Fruit fly (Drosophila melanogaster) whole organism, embryonic: Measurements from ENCODE around the gene GstD11.

Source experiments
- Ada2b ChIP-seq: fragments of 200-800 bp; sonication (Bioruptor generic); IDR thresholded peaks from 2 replicates; pipeline ENCODE4 v1.3.6; 2022; ENCODE audit warnings: missing biosample characterization, missing genetic modification characterization
- CG11085 ChIP-seq: fragments of 200-800 bp; sonication (Bioruptor generic); IDR thresholded peaks from 2 replicates; pipeline ENCODE4 v1.3.6; 2022; ENCODE audit warnings: missing biosample characterization, missing genetic modification characterization
- CG12769 ChIP-seq: fragments of 200-800 bp; sonication (Bioruptor generic); optimal IDR thresholded peaks from 2 replicates; lab custom pipeline; 2019; ENCODE audit warnings: missing biosample characterization, mild to moderate bottlenecking, missing genetic modification characterization, moderate library complexity
- CG13624 ChIP-seq: fragments of 200-800 bp; sonication (Bioruptor generic); optimal IDR thresholded peaks from 2 replicates; lab custom pipeline; 2016; ENCODE audit warnings: missing biosample characterization, missing genetic modification characterization
- CG14050 ChIP-seq: fragments of 200-800 bp; sonication (Bioruptor generic); IDR thresholded peaks from 3 replicates; pipeline ENCODE4 v1.3.6; 2022; ENCODE audit warnings: missing biosample characterization, missing genetic modification characterization
- CG15269 ChIP-seq: fragments of 200-800 bp; sonication (Bioruptor generic); optimal IDR thresholded peaks from 2 replicates; lab custom pipeline; 2018; ENCODE audit warnings: missing biosample characterization, mild to moderate bottlenecking, missing genetic modification characterization, moderate library complexity
- CG1603 ChIP-seq: fragments of 200-800 bp; sonication (Bioruptor generic); optimal IDR thresholded peaks from 2 replicates; lab custom pipeline; 2019; ENCODE audit warnings: missing biosample characterization, mild to moderate bottlenecking, missing genetic modification characterization, moderate library complexity
- CG17328 ChIP-seq: fragments of 200-800 bp; sonication (Bioruptor generic); IDR thresholded peaks from 2 replicates; pipeline ENCODE4 v1.3.6; 2022; ENCODE audit warnings: missing biosample characterization, missing genetic modification characterization
- CG2199 ChIP-seq: fragments of 200-800 bp; sonication (Bioruptor generic); IDR thresholded peaks from 3 replicates; pipeline ENCODE4 v1.3.6; 2022; ENCODE audit warnings: missing biosample characterization, missing genetic modification characterization
- CG3838 ChIP-seq: fragments of 200-800 bp; sonication (Bioruptor generic); optimal IDR thresholded peaks from 3 replicates; lab custom pipeline; 2016; ENCODE audit warnings: missing biosample characterization, missing genetic modification characterization
- CG3995 ChIP-seq: fragments of 200-800 bp; sonication (Bioruptor generic); optimal IDR thresholded peaks from 3 replicates; lab custom pipeline; 2016; ENCODE audit warnings: missing biosample characterization, missing genetic modification characterization
- CG4282 ChIP-seq: fragments of 200-800 bp; sonication (Bioruptor generic); optimal IDR thresholded peaks from 2 replicates; lab custom pipeline; 2016; ENCODE audit warnings: missing biosample characterization, missing genetic modification characterization
- CG4404 ChIP-seq: fragments of 200-800 bp; sonication (Bioruptor generic); IDR thresholded peaks from 2 replicates; pipeline ENCODE4 v1.3.6; 2022; ENCODE audit warnings: missing biosample characterization, missing genetic modification characterization
- CG4707 ChIP-seq: fragments of 200-800 bp; sonication (Bioruptor generic); optimal IDR thresholded peaks from 2 replicates; lab custom pipeline; 2018; ENCODE audit warnings: missing biosample characterization, mild to moderate bottlenecking, missing genetic modification characterization, moderate library complexity
- CG4854 ChIP-seq: fragments of 200-800 bp; sonication (Bioruptor generic); optimal IDR thresholded peaks from 2 replicates; lab custom pipeline; 2016; ENCODE audit warnings: missing biosample characterization, missing genetic modification characterization, inconsistent platforms
- CG6683 ChIP-seq: fragments of 200-800 bp; sonication (Bioruptor generic); optimal IDR thresholded peaks from 2 replicates; lab custom pipeline; 2017; ENCODE audit warnings: missing biosample characterization, mild to moderate bottlenecking, missing genetic modification characterization, missing genetic modification reagents
- CG7271 ChIP-seq: fragments of 200-800 bp; sonication (Bioruptor generic); optimal IDR thresholded peaks from 2 replicates; lab custom pipeline; 2018; ENCODE audit warnings: missing biosample characterization, mild to moderate bottlenecking, missing genetic modification characterization, moderate library complexity
- CG7357 ChIP-seq: fragments of 200-800 bp; sonication (Bioruptor generic); IDR thresholded peaks from 3 replicates; pipeline ENCODE4 v1.3.6; 2022; ENCODE audit warnings: missing biosample characterization, missing genetic modification characterization
- CG7745 ChIP-seq: fragments of 200-800 bp; sonication (Bioruptor generic); optimal IDR thresholded peaks from 2 replicates; lab custom pipeline; 2018; ENCODE audit warnings: missing biosample characterization, mild to moderate bottlenecking, missing genetic modification characterization, moderate library complexity
- CG7786 ChIP-seq: fragments of 200-800 bp; sonication (Bioruptor generic); optimal IDR thresholded peaks from 2 replicates; lab custom pipeline; 2016; ENCODE audit warnings: missing biosample characterization, missing genetic modification characterization
- CG8944 ChIP-seq: fragments of 200-800 bp; sonication (Bioruptor generic); optimal IDR thresholded peaks from 3 replicates; lab custom pipeline; 2016; ENCODE audit warnings: missing biosample characterization, missing genetic modification characterization
- Camta ChIP-seq: fragments of 200-800 bp; sonication (Bioruptor generic); optimal IDR thresholded peaks from 2 replicates; lab custom pipeline; 2016; ENCODE audit warnings: missing biosample characterization, missing genetic modification characterization
- Dip2 ChIP-seq: fragments of 200-800 bp; sonication (Bioruptor generic); IDR thresholded peaks from 2 replicates; pipeline ENCODE4 v1.3.6; 2022; ENCODE audit warnings: missing biosample characterization, missing genetic modification characterization
- ERR ChIP-seq: fragments of 200-800 bp; sonication (Bioruptor generic); optimal IDR thresholded peaks from 2 replicates; lab custom pipeline; 2016; ENCODE audit warnings: missing biosample characterization, missing genetic modification characterization
- Elba2 ChIP-seq: fragments of 200-800 bp; sonication (Bioruptor generic); optimal IDR thresholded peaks from 3 replicates; lab custom pipeline; 2016; ENCODE audit warnings: missing biosample characterization, missing genetic modification characterization
- HLH3B ChIP-seq: fragments of 200-800 bp; sonication (Bioruptor generic); IDR thresholded peaks from 2 replicates; pipeline ENCODE4 v1.3.6; 2022; ENCODE audit warnings: missing biosample characterization, missing genetic modification characterization
- Hmx ChIP-seq: fragments of 200-800 bp; sonication (Bioruptor generic); optimal IDR thresholded peaks from 2 replicates; lab custom pipeline; 2016; ENCODE audit warnings: missing biosample characterization, missing genetic modification characterization
- Hr51 ChIP-seq, 2 experiments: fragments of 200-800 bp; sonication (Bioruptor generic); optimal IDR thresholded peaks; 2 replicates in 1 of 2; 3 replicates in 1 of 2; lab custom pipeline; 2016 to 2018; ENCODE audit warnings: missing biosample characterization in 2 of 2, missing genetic modification characterization in 2 of 2, mild to moderate bottlenecking in 1 of 2, moderate library complexity in 1 of 2
- MBD-R2 ChIP-seq: fragments of 200-800 bp; sonication (Bioruptor generic); IDR thresholded peaks from 2 replicates; pipeline ENCODE4 v1.3.6; 2022; ENCODE audit warnings: missing biosample characterization, missing genetic modification characterization
- Sin3A ChIP-seq: fragments of >200 bp; optimal IDR thresholded peaks from 2 replicates; lab custom pipeline; 2018
- Sox102F ChIP-seq: fragments of 200-800 bp; sonication (Bioruptor generic); optimal IDR thresholded peaks from 2 replicates; lab custom pipeline; 2018; ENCODE audit warnings: missing biosample characterization, mild to moderate bottlenecking, missing genetic modification characterization, moderate library complexity
- Trl ChIP-seq, 3 experiments: fragments of >200 bp in 2 of 3; fragments of 200-800 bp in 1 of 3; sonication (Bioruptor generic) in 1 of 3; optimal IDR thresholded peaks; 2 replicates in 1 of 3; 3 replicates in 2 of 3; lab custom pipeline; 2016 to 2017; ENCODE audit warnings: missing biosample characterization in 1 of 3, missing genetic modification characterization in 1 of 3
- ash1 ChIP-seq: fragments of 200-800 bp; sonication (Bioruptor generic); optimal IDR thresholded peaks from 2 replicates; lab custom pipeline; 2018; ENCODE audit warnings: missing biosample characterization, mild to moderate bottlenecking, missing genetic modification characterization
- bigmax ChIP-seq: fragments of 200-800 bp; sonication (Bioruptor generic); optimal IDR thresholded peaks from 2 replicates; lab custom pipeline; 2018; ENCODE audit warnings: missing biosample characterization, mild to moderate bottlenecking, missing genetic modification characterization
- cato ChIP-seq: fragments of 200-800 bp; sonication (Bioruptor generic); optimal IDR thresholded peaks from 2 replicates; lab custom pipeline; 2016; ENCODE audit warnings: missing biosample characterization, missing genetic modification characterization, borderline replicate concordance
- croc ChIP-seq: fragments of 200-800 bp; sonication (Bioruptor generic); conservative IDR thresholded peaks from 3 replicates; pipeline ENCODE4 v1.3.6; 2022; ENCODE audit warnings: missing biosample characterization, missing genetic modification characterization
- dmrt99B ChIP-seq: fragments of 200-800 bp; sonication (Bioruptor generic); optimal IDR thresholded peaks from 2 replicates; lab custom pipeline; 2018; ENCODE audit warnings: missing biosample characterization, mild to moderate bottlenecking, missing genetic modification characterization, moderate library complexity
- fd102C ChIP-seq: fragments of 200-800 bp; sonication (Bioruptor generic); optimal IDR thresholded peaks from 2 replicates; lab custom pipeline; 2018; ENCODE audit warnings: missing biosample characterization, mild to moderate bottlenecking, missing genetic modification characterization, moderate library complexity
- fd96Cb ChIP-seq: fragments of 200-800 bp; sonication (Bioruptor generic); optimal IDR thresholded peaks from 2 replicates; lab custom pipeline; 2018; ENCODE audit warnings: missing biosample characterization, mild to moderate bottlenecking, missing genetic modification characterization, moderate library complexity
- gce ChIP-seq: fragments of 200-800 bp; sonication (Bioruptor generic); IDR thresholded peaks from 3 replicates; pipeline ENCODE4 v1.3.6; 2022; ENCODE audit warnings: missing biosample characterization, missing genetic modification characterization
- gsb ChIP-seq: fragments of 200-800 bp; sonication (Bioruptor generic); IDR thresholded peaks from 2 replicates; pipeline ENCODE4 v1.3.6; 2022; ENCODE audit warnings: missing biosample characterization, missing genetic modification characterization
- gsb-n ChIP-seq: fragments of 200-800 bp; sonication (Bioruptor generic); optimal IDR thresholded peaks from 3 replicates; lab custom pipeline; 2018; ENCODE audit warnings: missing biosample characterization, mild to moderate bottlenecking, missing genetic modification characterization
- pho ChIP-seq: fragments of 200-800 bp; sonication (Bioruptor generic); optimal IDR thresholded peaks from 2 replicates; lab custom pipeline; 2016; ENCODE audit warnings: missing biosample characterization, missing genetic modification characterization
- row ChIP-seq: fragments of 200-800 bp; sonication (Bioruptor generic); IDR thresholded peaks from 3 replicates; pipeline ENCODE4 v1.3.6; 2022; ENCODE audit warnings: missing biosample characterization, missing genetic modification characterization
- sc ChIP-seq, 3 experiments: fragments of >200 bp in 2 of 3; fragments of 200-800 bp in 1 of 3; sonication (Bioruptor generic) in 1 of 3; optimal IDR thresholded peaks; 2 replicates in 2 of 3; 3 replicates in 1 of 3; lab custom pipeline; 2017; ENCODE audit warnings: mild to moderate bottlenecking in 1 of 3, missing biosample characterization in 1 of 3, missing genetic modification characterization in 1 of 3, missing genetic modification reagents in 1 of 3
- so ChIP-seq: fragments of 200-800 bp; sonication (Bioruptor generic); IDR thresholded peaks from 3 replicates; pipeline ENCODE4 v1.3.6; 2022; ENCODE audit warnings: missing biosample characterization, missing genetic modification characterization
- stwl ChIP-seq: fragments of 200-800 bp; sonication (Bioruptor generic); optimal IDR thresholded peaks from 3 replicates; lab custom pipeline; 2018; ENCODE audit warnings: missing biosample characterization, mild to moderate bottlenecking, missing genetic modification characterization, moderate library complexity
- unpg ChIP-seq: fragments of 200-800 bp; sonication (Bioruptor generic); optimal IDR thresholded peaks from 3 replicates; lab custom pipeline; 2018; ENCODE audit warnings: missing biosample characterization, mild to moderate bottlenecking, missing genetic modification characterization, moderate library complexity
- vvl ChIP-seq: fragments of 200-800 bp; sonication (Bioruptor generic); IDR thresholded peaks from 2 replicates; pipeline ENCODE4 v1.3.6; 2022; ENCODE audit warnings: missing biosample characterization, missing genetic modification characterization
- wdn ChIP-seq: fragments of 200-800 bp; sonication (Bioruptor generic); IDR thresholded peaks from 2 replicates; pipeline ENCODE4 v1.3.6; 2022; ENCODE audit warnings: missing biosample characterization, missing genetic modification characterization
- zfh1 ChIP-seq: fragments of 200-800 bp; sonication (Bioruptor generic); IDR thresholded peaks from 3 replicates; pipeline ENCODE4 v1.3.6; 2022; ENCODE audit warnings: missing biosample characterization, missing genetic modification characterization

GstD11 gene

DNA sequence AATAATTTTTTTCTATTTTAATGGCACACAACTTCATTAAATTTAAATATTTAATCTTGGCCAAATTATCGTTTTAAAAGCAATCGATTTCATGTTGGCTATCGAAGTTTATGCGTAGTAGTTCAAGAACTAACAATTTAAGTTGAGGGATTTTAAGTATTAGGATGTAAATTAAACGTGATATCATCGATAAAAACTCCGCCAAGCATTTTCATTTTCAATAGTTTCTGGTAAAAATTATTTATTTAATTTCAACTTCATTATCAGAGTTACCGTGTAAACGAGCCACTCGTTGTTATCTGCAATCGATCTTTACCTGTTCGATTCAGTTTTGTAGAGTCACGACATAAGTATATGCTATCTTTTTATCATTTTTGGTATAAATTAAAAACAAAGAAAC is 19.8 kb downstream of the GstD11 start (continued):
- TF ChIP-seq CG12769, result peak; percentile 98
- TF ChIP-seq gsb (GFP tag; lab: Robert Waterston, UW), result peak; percentile 92
- peak; percentile 98 for TF ChIP-seq row (GFP tag; lab: Robert Waterston, UW)
- TF ChIP-seq wdn (GFP tag; lab: Robert Waterston, UW), result peak; percentile 93
- TF ChIP-seq vvl (GFP tag; lab: Robert Waterston, UW), result peak; percentile 99
- peak; percentile 94 for TF ChIP-seq CG4707
- peak; percentile 99 for TF ChIP-seq CG4854
- peak; percentile 56; the same call in 1 of the 2 replicates for TF ChIP-seq Dip2 (GFP tag; lab: Robert Waterston, UW)
- TF ChIP-seq dmrt99B (tag; lab: Kevin White, UChicago), result peak; percentile 100
- peak; percentile 92 to 99 for TF ChIP-seq Hr51 (GFP tag; optimal IDR thresholded peaks at IDR 0.05; lab: Kevin White, UChicago)
- peak; percentile 96 for TF ChIP-seq CG14050
- TF ChIP-seq CG7271 (tag; lab: Kevin White, UChicago), result peak; percentile 98
- TF ChIP-seq gce (GFP tag; lab: Robert Waterston, UW), result peak; percentile 97
- TF ChIP-seq zfh1, result peak; percentile 99
- no peak for TF ChIP-seq Sin3A (lab: Kevin White, UChicago)
- TF ChIP-seq Ada2b (GFP tag; lab: Robert Waterston, UW), result peak; percentile 99
- peak; percentile 96 for TF ChIP-seq CG13624 (GFP tag; lab: Kevin White, UChicago)
- peak; percentile 89 for TF ChIP-seq CG3995 (GFP tag; lab: Kevin White, UChicago)
- peak; percentile 80 for TF ChIP-seq CG4404
- TF ChIP-seq CG11085 (GFP tag; lab: Robert Waterston, UW), result peak; percentile 88
- peak; percentile 91 for TF ChIP-seq croc (GFP tag; lab: Robert Waterston, UW)
- TF ChIP-seq unpg (GFP tag; lab: Kevin White, UChicago), result peak; percentile 99
- TF ChIP-seq Camta, result peak; percentile 96
- TF ChIP-seq Hmx (GFP tag; lab: Kevin White, UChicago), result peak; percentile 87
- no peak for TF ChIP-seq sc (optimal IDR thresholded peaks at IDR 0.05; lab: Kevin White, UChicago)
- TF ChIP-seq sc (GFP tag; optimal IDR thresholded peaks at IDR 0.05; lab: Kevin White, UChicago), result peak; percentile 94
- TF ChIP-seq CG7357 (GFP tag; lab: Robert Waterston, UW), result peak; percentile 69
- TF ChIP-seq CG7786 (GFP tag; lab: Kevin White, UChicago), result peak; percentile 89
- TF ChIP-seq Elba2 (GFP tag; lab: Kevin White, UChicago), result peak; percentile 81
- peak; percentile 94 for TF ChIP-seq MBD-R2 (GFP tag; lab: Robert Waterston, UW)
- TF ChIP-seq fd102C (GFP tag; lab: Kevin White, UChicago), result peak; percentile 92
- TF ChIP-seq CG2199 (GFP tag; lab: Robert Waterston, UW), result peak; percentile 94
- peak; percentile 99 for TF ChIP-seq fd96Cb
- TF ChIP-seq CG15269 (tag; lab: Kevin White, UChicago), result peak; percentile 98
- TF ChIP-seq HLH3B (GFP tag; lab: Robert Waterston, UW), result peak; percentile 97
- peak; percentile 98 for TF ChIP-seq so
- TF ChIP-seq Sox102F (GFP tag; lab: Kevin White, UChicago), result peak; percentile 98
- TF ChIP-seq ERR (GFP tag; lab: Kevin White, UChicago), result peak; percentile 92
- TF ChIP-seq gsb-n (tag; lab: Kevin White, UChicago), result peak; percentile 98
- peak; percentile 74 for TF ChIP-seq bigmax (GFP tag; lab: Kevin White, UChicago)
- TF ChIP-seq CG3838, result peak; percentile 90
- peak; percentile 99 for TF ChIP-seq stwl (tag; lab: Kevin White, UChicago)
- TF ChIP-seq ash1 (GFP tag; lab: Kevin White, UChicago), result peak; percentile 85
- TF ChIP-seq Trl (optimal IDR thresholded peaks at IDR 0.05; lab: Kevin White, UChicago), result no peak
- peak; percentile 95 for TF ChIP-seq Trl (GFP tag; optimal IDR thresholded peaks at IDR 0.05; lab: Kevin White, UChicago)
- TF ChIP-seq CG17328, result peak; percentile 98
- peak; percentile 94 for TF ChIP-seq cato (GFP tag; lab: Kevin White, UChicago)
- peak; percentile 97 for TF ChIP-seq CG1603 (tag; lab: Kevin White, UChicago)
- TF ChIP-seq CG8944, result peak; percentile 87
- TF ChIP-seq pho (GFP tag; lab: Kevin White, UChicago), result peak; percentile 91
- peak; percentile 92 for TF ChIP-seq CG7745 (tag; lab: Kevin White, UChicago)
- TF ChIP-seq CG4282 (GFP tag; lab: Kevin White, UChicago), result peak; percentile 76
- peak; percentile 98 for TF ChIP-seq CG6683 (GFP tag; lab: Kevin White, UChicago)
